Worm (Caenorhabditis elegans) whole organism, L2 larva: ENCODE measurements around the gene C27A7.8.

Experiments
- C34F6.9 ChIP-seq: fragments of 150-350 bp; optimal IDR thresholded peaks from 2 replicates; lab custom pipeline; 2014; ENCODE audit warnings: missing biosample characterization, missing genetic modification characterization
- F13H6.1 ChIP-seq: sonication (generic microtip); optimal IDR thresholded peaks from 2 replicates; lab custom pipeline; 2016; ENCODE audit warnings: missing genetic modification characterization, missing compliant biosample characterization
- R02D3.7 ChIP-seq: fragments of 150-350 bp; optimal IDR thresholded peaks from 2 replicates; lab custom pipeline; 2014; ENCODE audit warnings: missing biosample characterization, missing genetic modification characterization
- Y55F3AM.14 ChIP-seq: fragments of 200-800 bp; sonication (Bioruptor generic); optimal IDR thresholded peaks from 2 replicates; lab custom pipeline; 2018; ENCODE audit warnings: mild to moderate bottlenecking, missing genetic modification characterization, missing compliant biosample characterization
- aly-2 ChIP-seq: fragments of 150-350 bp; optimal IDR thresholded peaks from 2 replicates; lab custom pipeline; 2014; ENCODE audit warnings: missing biosample characterization, missing genetic modification characterization
- ama-1 ChIP-seq: fragments of 150-350 bp; optimal IDR thresholded peaks from 2 replicates; lab custom pipeline; 2018; ENCODE audit warnings: inconsistent platforms
- ceh-16 ChIP-seq: fragments of 150-350 bp; optimal IDR thresholded peaks from 2 replicates; lab custom pipeline; 2014; ENCODE audit warnings: missing biosample characterization, missing genetic modification characterization
- ceh-82 ChIP-seq: fragments of 150-350 bp; optimal IDR thresholded peaks from 2 replicates; lab custom pipeline; 2014; ENCODE audit warnings: missing biosample characterization, missing genetic modification characterization
- crh-2 ChIP-seq: sonication (generic microtip); optimal IDR thresholded peaks from 2 replicates; lab custom pipeline; 2017; ENCODE audit warnings: missing biosample characterization, missing genetic modification characterization
- elt-1 ChIP-seq: fragments of 150-350 bp; optimal IDR thresholded peaks from 2 replicates; lab custom pipeline; 2014; ENCODE audit warnings: missing biosample characterization, missing genetic modification characterization
- elt-3 ChIP-seq: sonication (generic microtip); optimal IDR thresholded peaks from 2 replicates; lab custom pipeline; 2017; ENCODE audit warnings: missing biosample characterization, missing genetic modification characterization
- gmeb-1 ChIP-seq: fragments of 150-350 bp; optimal IDR thresholded peaks from 2 replicates; lab custom pipeline; 2014; ENCODE audit warnings: missing biosample characterization, missing genetic modification characterization
- lin-11 ChIP-seq: fragments of 150-350 bp; sonication (generic microtip); optimal IDR thresholded peaks from 2 replicates; lab custom pipeline; 2014; ENCODE audit warnings: missing biosample characterization, missing genetic modification characterization, inconsistent platforms, mixed read lengths
- lin-13 ChIP-seq: fragments of 150-350 bp; optimal IDR thresholded peaks from 2 replicates; lab custom pipeline; 2014; ENCODE audit warnings: missing biosample characterization, missing genetic modification reagents, missing genetic modification characterization
- lsy-2 ChIP-seq, 2 experiments: fragments of 150-350 bp in 1 of 2; sonication (generic microtip) in 1 of 2; optimal IDR thresholded peaks; 2 replicates each; lab custom pipeline; 2014 to 2017; ENCODE audit warnings: missing biosample characterization in 2 of 2, missing genetic modification characterization in 2 of 2
- mab-5 ChIP-seq: fragments of 150-350 bp; optimal IDR thresholded peaks from 2 replicates; lab custom pipeline; 2014; ENCODE audit warnings: missing biosample characterization, missing genetic modification characterization
- nhr-11 ChIP-seq: fragments of 150-350 bp; optimal IDR thresholded peaks from 2 replicates; lab custom pipeline; 2014; ENCODE audit warnings: missing biosample characterization, missing genetic modification characterization
- nhr-129 ChIP-seq: fragments of 150-350 bp; optimal IDR thresholded peaks from 2 replicates; lab custom pipeline; 2014; ENCODE audit warnings: missing biosample characterization, missing genetic modification characterization
- nhr-21 ChIP-seq: fragments of 150-350 bp; optimal IDR thresholded peaks from 2 replicates; lab custom pipeline; 2014; ENCODE audit warnings: missing biosample characterization, missing genetic modification characterization
- nhr-23 ChIP-seq: fragments of 150-350 bp; optimal IDR thresholded peaks from 2 replicates; lab custom pipeline; 2014; ENCODE audit warnings: missing biosample characterization, missing genetic modification reagents, missing genetic modification characterization
- nhr-237 ChIP-seq: fragments of 150-350 bp; optimal IDR thresholded peaks from 2 replicates; lab custom pipeline; 2014; ENCODE audit warnings: missing biosample characterization, missing genetic modification characterization
- nhr-25 ChIP-seq: fragments of 150-350 bp; sonication (generic microtip); optimal IDR thresholded peaks from 3 replicates; lab custom pipeline; 2014; ENCODE audit warnings: missing biosample characterization, missing genetic modification characterization
- nhr-6 ChIP-seq: fragments of 150-350 bp; optimal IDR thresholded peaks from 2 replicates; lab custom pipeline; 2014; ENCODE audit warnings: missing biosample characterization, missing genetic modification characterization
- nhr-77 ChIP-seq: fragments of 150-350 bp; optimal IDR thresholded peaks from 2 replicates; lab custom pipeline; 2014; ENCODE audit warnings: missing biosample characterization, missing genetic modification characterization
- peb-1 ChIP-seq: fragments of 150-350 bp; optimal IDR thresholded peaks from 2 replicates; lab custom pipeline; 2014; ENCODE audit warnings: missing biosample characterization, missing genetic modification characterization
- sem-4 ChIP-seq: fragments of 150-350 bp; optimal IDR thresholded peaks from 2 replicates; lab custom pipeline; 2014; ENCODE audit warnings: missing biosample characterization, missing genetic modification reagents, missing genetic modification characterization
- skn-1 ChIP-seq: sonication (generic microtip); optimal IDR thresholded peaks from 2 replicates; lab custom pipeline; 2017; ENCODE audit warnings: missing biosample characterization, missing genetic modification characterization
- sma-3 ChIP-seq: sonication (generic microtip); optimal IDR thresholded peaks from 2 replicates; lab custom pipeline; 2016; ENCODE audit warnings: missing genetic modification reagents, missing genetic modification characterization, missing compliant biosample characterization
- sma-9 ChIP-seq, 2 experiments: fragments of 150-350 bp in 1 of 2; sonication (generic microtip) in 1 of 2; optimal IDR thresholded peaks; 2 replicates each; lab custom pipeline; 2014 to 2016; ENCODE audit warnings: missing genetic modification characterization in 2 of 2, mild to moderate bottlenecking in 1 of 2, missing biosample characterization in 1 of 2, missing compliant biosample characterization in 1 of 2, missing genetic modification reagents in 1 of 2, moderate library complexity in 1 of 2
- snpc-4 ChIP-seq: fragments of 150-350 bp; optimal IDR thresholded peaks from 2 replicates; lab custom pipeline; 2014; ENCODE audit warnings: missing biosample characterization, missing genetic modification characterization
- unc-55 ChIP-seq: fragments of 150-350 bp; sonication (generic microtip); optimal IDR thresholded peaks from 3 replicates; lab custom pipeline; 2014; ENCODE audit warnings: missing biosample characterization, missing genetic modification reagents, missing genetic modification characterization
- ztf-11 ChIP-seq: sonication (generic microtip); optimal IDR thresholded peaks from 2 replicates; lab custom pipeline; 2017; ENCODE audit warnings: missing biosample characterization, missing genetic modification characterization
- ztf-4 ChIP-seq: fragments of 150-350 bp; optimal IDR thresholded peaks from 2 replicates; lab custom pipeline; 2014; ENCODE audit warnings: missing biosample characterization, missing genetic modification characterization

Gene C27A7.8

ce11 chrV:12184308-12184999 lies 31.5 kb downstream of the C27A7.8 start, which contains the start of gene srd-4 (continued):
- peak; percentile 21 to 74 for TF ChIP-seq lsy-2 (tag; optimal IDR thresholded peaks at IDR 0.05; lab: Kevin White, UChicago)
- no peak for TF ChIP-seq nhr-77 (tag; lab: Kevin White, UChicago)

ce11 chrV:12187344-12187743 lies 34.4 kb downstream of the C27A7.8 start, which contains the start of gene ZK863.8:
Gene ZK863.8 (minus strand): TSS chrV:12187516.
- TF ChIP-seq F13H6.1 (tag; lab: Kevin White, UChicago) = peak; percentile 23
- peak; percentile 18 for TF ChIP-seq nhr-129
- TF ChIP-seq skn-1 (tag; lab: Kevin White, UChicago) = no peak

- no peak for TF ChIP-seq nhr-129
- TF ChIP-seq F13H6.1 (tag; lab: Kevin White, UChicago) = peak; percentile 51
- TF ChIP-seq, all 48 proteins: peak for 1
Observed at ce11 chrV:12188830-12189229, 35.9 kb downstream of the C27A7.8 start.

ce11 chrV:12190943-12191569 lies 38.1 kb downstream of the C27A7.8 start, which contains the start of gene dpy-30:
Gene dpy-30 (plus strand): TSS chrV:12191519.
- TF ChIP-seq C34F6.9 (tag; lab: Kevin White, UChicago) = peak; percentile 85
- no peak for TF ChIP-seq elt-1 (tag; lab: Kevin White, UChicago)
- peak; percentile 17 for TF ChIP-seq lin-11 (tag; lab: Kevin White, UChicago)
- TF ChIP-seq crh-2 (tag; lab: Kevin White, UChicago) = peak; percentile 70
- TF ChIP-seq gmeb-1 (tag; lab: Kevin White, UChicago) = peak; percentile 69
- no peak for TF ChIP-seq Y55F3AM.14 (GFP tag; lab: Kevin White, UChicago)
- no peak for TF ChIP-seq ama-1 (lab: Kevin White, UChicago)
- no peak for TF ChIP-seq R02D3.7 (tag; lab: Kevin White, UChicago)
- TF ChIP-seq nhr-237 = no peak
- TF ChIP-seq peb-1 = no peak
- TF ChIP-seq unc-55 = peak; percentile 75
- no peak for TF ChIP-seq aly-2 (tag; lab: Kevin White, UChicago)
- peak; percentile 66 for TF ChIP-seq sma-9 (GFP tag; optimal IDR thresholded peaks at IDR 0.05; lab: Kevin White, UChicago)
- no peak for TF ChIP-seq sma-9 (tag; optimal IDR thresholded peaks at IDR 0.05; lab: Kevin White, UChicago)
- TF ChIP-seq nhr-129 = peak; percentile 73
- TF ChIP-seq elt-3 (tag; lab: Kevin White, UChicago) = no peak
- TF ChIP-seq sem-4 (tag; lab: Kevin White, UChicago) = no peak
- peak; percentile 29 for TF ChIP-seq snpc-4 (tag; lab: Kevin White, UChicago)
- peak; percentile 39 for TF ChIP-seq nhr-25 (tag; lab: Kevin White, UChicago)
- peak; percentile 46 for TF ChIP-seq sma-3
- TF ChIP-seq F13H6.1 (tag; lab: Kevin White, UChicago) = peak; percentile 41
- peak; percentile 13 for TF ChIP-seq lin-13 (GFP tag; lab: Kevin White, UChicago)
- TF ChIP-seq lsy-2 (tag; optimal IDR thresholded peaks at IDR 0.05; lab: Kevin White, UChicago) = peak; percentile 87 to 97

DNA sequence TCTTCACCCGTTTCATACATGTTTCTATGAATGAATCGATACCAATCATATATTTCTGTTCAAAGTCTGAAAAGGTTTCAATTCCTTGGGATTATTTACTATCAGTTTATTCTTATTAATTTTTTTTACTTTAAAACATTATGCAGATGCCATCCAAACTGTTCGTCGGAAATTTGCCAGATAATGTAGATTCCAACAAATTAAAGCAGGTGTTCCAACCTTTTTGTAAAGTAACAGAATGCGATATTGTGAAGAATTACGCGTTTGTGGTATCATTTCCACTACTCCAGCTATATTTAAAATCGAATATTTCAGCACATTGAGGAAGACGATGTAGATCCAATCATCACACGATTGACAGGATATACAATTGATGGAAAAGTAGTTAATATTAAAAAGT lies 39.2 kb downstream of the C27A7.8 start, which contains the start of gene rnp-1:
Gene rnp-1 (plus strand): TSS at position 145 of the 400 bp plus-strand sequence.
- no peak for TF ChIP-seq gmeb-1 (tag; lab: Kevin White, UChicago)
- no peak for TF ChIP-seq sma-3
- TF ChIP-seq unc-55 = no peak
- no peak for TF ChIP-seq ztf-4 (tag; lab: Kevin White, UChicago)
- TF ChIP-seq mab-5 (tag; lab: Kevin White, UChicago) = no peak
- TF ChIP-seq ztf-11 (tag; lab: Kevin White, UChicago) = no peak
- TF ChIP-seq nhr-237 = no peak
- TF ChIP-seq nhr-11 (tag; lab: Kevin White, UChicago) = no peak
- TF ChIP-seq nhr-23 = no peak
- TF ChIP-seq nhr-6 (tag; lab: Kevin White, UChicago) = no peak
- no peak for TF ChIP-seq aly-2 (tag; lab: Kevin White, UChicago)
- TF ChIP-seq ceh-16 = no peak
- no peak for TF ChIP-seq ceh-82 (tag; lab: Kevin White, UChicago)
- TF ChIP-seq R02D3.7 (tag; lab: Kevin White, UChicago) = no peak
- no peak for TF ChIP-seq elt-3 (tag; lab: Kevin White, UChicago)
- TF ChIP-seq nhr-21 (tag; lab: Kevin White, UChicago) = no peak
- TF ChIP-seq lsy-2 (tag; optimal IDR thresholded peaks at IDR 0.05; lab: Kevin White, UChicago) = no peak
